Worm (Caenorhabditis elegans) whole organism, early embryonic: ENCODE data around the gene C49F8.15.

ENCODE experiments used
- B0310.2 ChIP-seq: sonication (generic microtip); optimal IDR thresholded peaks from 2 replicates; lab custom pipeline; 2016; ENCODE audit warnings: mild to moderate bottlenecking, missing genetic modification characterization, missing compliant biosample characterization
- F13C5.2 ChIP-seq: sonication (generic microtip); optimal IDR thresholded peaks from 2 replicates; lab custom pipeline; 2017; ENCODE audit warnings: mild to moderate bottlenecking, missing genetic modification characterization, inconsistent platforms, missing compliant biosample characterization
- aly-1 ChIP-seq: sonication (generic microtip); optimal IDR thresholded peaks from 2 replicates; lab custom pipeline; 2016; ENCODE audit warnings: missing genetic modification characterization, missing compliant biosample characterization
- ama-1 ChIP-seq: fragments of 150-350 bp; optimal IDR thresholded peaks from 2 replicates; lab custom pipeline; 2014
- ceh-13 ChIP-seq: fragments of 200-800 bp; sonication (Bioruptor generic); optimal IDR thresholded peaks from 2 replicates; lab custom pipeline; 2018; ENCODE audit warnings: mild to moderate bottlenecking, missing genetic modification characterization, missing compliant biosample characterization
- ceh-36 ChIP-seq: sonication (generic microtip); optimal IDR thresholded peaks from 2 replicates; lab custom pipeline; 2016; ENCODE audit warnings: missing genetic modification characterization, inconsistent platforms, missing compliant biosample characterization
- ets-7 ChIP-seq: sonication (generic microtip); optimal IDR thresholded peaks from 2 replicates; lab custom pipeline; 2016; ENCODE audit warnings: missing genotype, missing genetic modification characterization, missing compliant biosample characterization
- flt-1 ChIP-seq: fragments of 200-800 bp; sonication (Bioruptor generic); IDR thresholded peaks from 2 replicates; pipeline ENCODE4 v1.3.6; 2022; ENCODE audit warnings: missing genetic modification characterization, missing compliant biosample characterization
- hmbx-1 ChIP-seq: sonication (generic microtip); optimal IDR thresholded peaks from 2 replicates; lab custom pipeline; 2016; ENCODE audit warnings: mild to moderate bottlenecking, missing genetic modification characterization, missing compliant biosample characterization
- hmg-4 ChIP-seq: fragments of 200-800 bp; sonication (Bioruptor generic); optimal IDR thresholded peaks from 2 replicates; lab custom pipeline; 2018; ENCODE audit warnings: mild to moderate bottlenecking, missing genetic modification characterization, missing compliant biosample characterization
- hnd-1 ChIP-seq: sonication (generic microtip); optimal IDR thresholded peaks from 2 replicates; lab custom pipeline; 2016; ENCODE audit warnings: missing genetic modification characterization, missing compliant biosample characterization
- pes-1 ChIP-seq: fragments of 200-800 bp; sonication (Bioruptor generic); IDR thresholded peaks from 2 replicates; pipeline ENCODE4 v1.3.6; 2022; ENCODE audit warnings: missing genetic modification reagents, missing genetic modification characterization, missing compliant biosample characterization
- scrt-1 ChIP-seq: fragments of 200-800 bp; sonication (Bioruptor generic); IDR thresholded peaks from 2 replicates; pipeline ENCODE4 v1.3.6; 2022; ENCODE audit warnings: missing genetic modification characterization, missing compliant biosample characterization
- sea-1 ChIP-seq: fragments of 200-800 bp; sonication (Bioruptor generic); conservative IDR thresholded peaks from 2 replicates; pipeline ENCODE4 v1.3.6; 2022; ENCODE audit warnings: missing genetic modification characterization, missing compliant biosample characterization
- tbx-11 ChIP-seq: fragments of 200-800 bp; sonication (Bioruptor generic); IDR thresholded peaks from 2 replicates; pipeline ENCODE4 v1.3.6; 2022; ENCODE audit warnings: missing genetic modification characterization, missing compliant biosample characterization
- tbx-37 ChIP-seq: fragments of 200-800 bp; sonication (Bioruptor generic); conservative IDR thresholded peaks from 2 replicates; pipeline ENCODE4 v1.3.6; 2022; ENCODE audit warnings: missing genetic modification reagents, missing genetic modification characterization, missing compliant biosample characterization
- tra-4 ChIP-seq: sonication (generic microtip); optimal IDR thresholded peaks from 2 replicates; lab custom pipeline; 2017; ENCODE audit warnings: missing genetic modification characterization, missing compliant biosample characterization

Gene C49F8.15

ce11 chrX:13328868-13329267, 33.5 kb downstream of the C49F8.15 start:
- TF ChIP-seq B0310.2 (tag; lab: Kevin White, UChicago): no peak
- peak; percentile 23 for TF ChIP-seq F13C5.2 (tag; lab: Kevin White, UChicago)

ce11 chrX:13328034-13328433, 34.4 kb downstream of the C49F8.15 start, which contains the start of gene sir-2.2:
Gene sir-2.2, plus strand, starts transcription at chrX:13328067.
- no peak for TF ChIP-seq B0310.2 (tag; lab: Kevin White, UChicago)
- no peak for TF ChIP-seq hmbx-1
- no peak for TF ChIP-seq sea-1 (GFP tag; lab: Robert Waterston, UW)
- no peak for TF ChIP-seq flt-1 (GFP tag; lab: Robert Waterston, UW)
- TF ChIP-seq ets-7: no peak
- no peak for TF ChIP-seq F13C5.2 (tag; lab: Kevin White, UChicago)
- TF ChIP-seq aly-1: no peak
- no peak for TF ChIP-seq hnd-1 (tag; lab: Kevin White, UChicago)

DNA sequence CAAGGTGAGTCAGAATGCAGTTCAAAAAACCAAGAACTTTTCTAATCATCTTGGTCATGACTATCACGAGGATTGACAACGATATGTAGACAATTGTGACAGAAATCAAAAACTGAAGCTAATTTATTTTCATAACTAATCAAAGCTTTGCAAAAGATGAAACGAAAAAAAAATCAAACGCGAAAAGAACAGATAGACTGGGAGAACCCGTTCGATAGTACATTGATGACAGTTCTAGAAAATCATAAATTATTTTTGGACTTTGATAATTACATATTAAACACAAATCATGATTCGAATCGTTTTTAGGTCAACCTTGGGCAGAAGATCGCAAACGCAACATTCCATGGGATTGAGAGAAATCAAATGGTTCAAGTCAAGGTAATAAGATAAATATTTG, 37.3 kb downstream of the C49F8.15 start:
- TF ChIP-seq ceh-13 (GFP tag; lab: Kevin White, UChicago): no peak
- no peak for TF ChIP-seq hmg-4
- TF ChIP-seq sea-1 (GFP tag; lab: Robert Waterston, UW): no peak
- no peak for TF ChIP-seq tra-4 (tag; lab: Kevin White, UChicago)
- no peak for TF ChIP-seq scrt-1 (GFP tag; lab: Robert Waterston, UW)
- TF ChIP-seq tbx-37 (GFP tag; lab: Robert Waterston, UW): no peak
- no peak for TF ChIP-seq pes-1 (GFP tag; lab: Robert Waterston, UW)
- TF ChIP-seq ceh-36: no peak
- TF ChIP-seq aly-1: no peak
- no peak for TF ChIP-seq flt-1 (GFP tag; lab: Robert Waterston, UW)
- TF ChIP-seq hnd-1 (tag; lab: Kevin White, UChicago): no peak
- no peak for TF ChIP-seq ets-7
- TF ChIP-seq F13C5.2 (tag; lab: Kevin White, UChicago): no peak
- no peak for TF ChIP-seq ama-1 (lab: Kevin White, UChicago)
- TF ChIP-seq B0310.2 (tag; lab: Kevin White, UChicago): no peak
- no peak for TF ChIP-seq tbx-11 (GFP tag; lab: Robert Waterston, UW)
- no peak for TF ChIP-seq hmbx-1

DNA sequence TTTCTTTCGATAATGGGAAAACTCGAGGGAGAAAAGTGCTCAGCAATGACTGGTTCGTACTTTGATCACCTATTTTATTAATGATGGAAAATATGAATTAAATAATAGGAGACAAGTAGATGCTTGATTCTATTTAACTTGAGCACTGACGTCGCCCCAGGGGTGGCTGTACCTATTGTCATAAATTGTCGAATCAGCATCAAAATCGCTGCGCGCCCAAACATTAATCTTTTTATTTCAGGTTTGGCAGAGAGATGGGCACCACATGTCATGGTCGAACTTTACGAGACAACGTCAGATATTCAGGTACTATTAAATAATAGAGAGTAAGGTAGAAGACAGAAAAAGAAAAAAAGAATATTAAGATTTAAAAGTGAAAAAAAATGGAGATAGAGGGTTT, 38.1 kb downstream of the C49F8.15 start:
- no peak for TF ChIP-seq ets-7

DNA sequence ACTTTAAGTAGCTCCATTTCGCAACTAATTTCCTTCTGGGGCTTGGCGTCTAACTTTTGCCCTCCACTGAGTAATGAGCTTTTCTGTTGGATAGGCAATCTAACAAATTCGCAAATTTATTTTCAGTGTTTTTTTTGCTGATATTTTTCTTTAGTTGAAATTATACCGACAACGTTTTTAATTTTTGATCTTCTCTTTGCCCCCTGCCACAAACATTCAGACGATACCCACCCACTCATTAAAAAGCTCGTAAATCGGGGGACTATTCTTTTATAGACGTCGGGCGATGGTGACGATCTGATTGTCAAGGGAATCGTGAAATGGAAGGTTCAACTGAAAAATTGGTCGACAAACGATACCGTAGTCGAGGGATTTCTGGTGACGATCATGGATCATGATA, 38.7 kb downstream of the C49F8.15 start:
- TF ChIP-seq flt-1 (GFP tag; lab: Robert Waterston, UW): no peak
- TF ChIP-seq tbx-37 (GFP tag; lab: Robert Waterston, UW): no peak
- no peak for TF ChIP-seq F13C5.2 (tag; lab: Kevin White, UChicago)
- TF ChIP-seq hmg-4: no peak
- TF ChIP-seq ama-1 (lab: Kevin White, UChicago): no peak
- TF ChIP-seq sea-1 (GFP tag; lab: Robert Waterston, UW): no peak
- no peak for TF ChIP-seq tbx-11 (GFP tag; lab: Robert Waterston, UW)
- TF ChIP-seq aly-1: no peak
- TF ChIP-seq pes-1 (GFP tag; lab: Robert Waterston, UW): no peak

- TF ChIP-seq ama-1 (lab: Kevin White, UChicago): no peak
- TF ChIP-seq scrt-1 (GFP tag; lab: Robert Waterston, UW): no peak
- TF ChIP-seq hmg-4: no peak
- TF ChIP-seq aly-1: no peak
- no peak for TF ChIP-seq pes-1 (GFP tag; lab: Robert Waterston, UW)
- TF ChIP-seq tbx-37 (GFP tag; lab: Robert Waterston, UW): no peak
- no peak for TF ChIP-seq tbx-11 (GFP tag; lab: Robert Waterston, UW)
- no peak for TF ChIP-seq tra-4 (tag; lab: Kevin White, UChicago)
- no peak for TF ChIP-seq ceh-36
- TF ChIP-seq flt-1 (GFP tag; lab: Robert Waterston, UW): no peak
- no peak for TF ChIP-seq ets-7
- no peak for TF ChIP-seq B0310.2 (tag; lab: Kevin White, UChicago)
- no peak for TF ChIP-seq sea-1 (GFP tag; lab: Robert Waterston, UW)
- no peak for TF ChIP-seq hmbx-1
- no peak for TF ChIP-seq ceh-13 (GFP tag; lab: Kevin White, UChicago)
- TF ChIP-seq hnd-1 (tag; lab: Kevin White, UChicago): no peak
Observed at ce11 chrX:13322886-13323285, 39.5 kb downstream of the C49F8.15 start, which contains the start of gene F46G10.2. Gene F46G10.2, plus strand, starts transcription at chrX:13322963.

- no peak for TF ChIP-seq flt-1 (GFP tag; lab: Robert Waterston, UW)
- no peak for TF ChIP-seq pes-1 (GFP tag; lab: Robert Waterston, UW)
Observed at ce11 chrX:13320575-13320974, 41.8 kb downstream of the C49F8.15 start.

- TF ChIP-seq F13C5.2 (tag; lab: Kevin White, UChicago) (no peak), ama-1 (lab: Kevin White, UChicago) (no peak), ceh-36 (no peak), tbx-37 (GFP tag; lab: Robert Waterston, UW) (no peak), hmbx-1 (no peak), tra-4 (tag; lab: Kevin White, UChicago) (no peak), sea-1 (GFP tag; lab: Robert Waterston, UW) (no peak), B0310.2 (tag; lab: Kevin White, UChicago) (no peak), ceh-13 (GFP tag; lab: Kevin White, UChicago) (no peak), hmg-4 (no peak), aly-1 (no peak), ets-7 (no peak), hnd-1 (tag; lab: Kevin White, UChicago) (no peak), tbx-11 (GFP tag; lab: Robert Waterston, UW) (no peak), scrt-1 (GFP tag; lab: Robert Waterston, UW) (no peak), flt-1 (GFP tag; lab: Robert Waterston, UW) (no peak), pes-1 (GFP tag; lab: Robert Waterston, UW) (no peak)
Observed at ce11 chrX:13318316-13318715, 44.1 kb downstream of the C49F8.15 start.
